Worm (Caenorhabditis elegans) whole organism, mixed stage, embryonic: ENCODE data around the gene flwr-1.
A peak's percentile ranks its signal among the peaks of the same experiment; 100 is the strongest.

ENCODE experiments used
- M03D4.4 ChIP-seq: sonication (generic microtip); optimal IDR thresholded peaks from 2 replicates; lab custom pipeline; 2017; ENCODE audit warnings: mild to moderate bottlenecking, missing genetic modification characterization, missing compliant biosample characterization
- bed-3 ChIP-seq: fragments of 200-800 bp; sonication (Bioruptor generic); optimal IDR thresholded peaks from 3 replicates; lab custom pipeline; 2018; ENCODE audit warnings: mild to moderate bottlenecking, missing genetic modification characterization, moderate library complexity, missing compliant biosample characterization
- blmp-1 ChIP-seq: fragments of 150-350 bp; optimal IDR thresholded peaks from 2 replicates; lab custom pipeline; 2014; ENCODE audit warnings: missing biosample characterization, missing genetic modification characterization
- ceh-39 ChIP-seq: fragments of 150-350 bp; optimal IDR thresholded peaks from 2 replicates; lab custom pipeline; 2014; ENCODE audit warnings: missing biosample characterization, missing genetic modification characterization
- ceh-83 ChIP-seq: fragments of 200-800 bp; sonication (Bioruptor generic); optimal IDR thresholded peaks from 2 replicates; lab custom pipeline; 2018; ENCODE audit warnings: mild to moderate bottlenecking, missing genetic modification characterization, missing compliant biosample characterization
- ces-1 ChIP-seq: fragments of 150-350 bp; optimal IDR thresholded peaks from 2 replicates; lab custom pipeline; 2014; ENCODE audit warnings: missing biosample characterization, missing genetic modification reagents, missing genetic modification characterization
- cnd-1 ChIP-seq: fragments of 200-800 bp; sonication (Bioruptor generic); optimal IDR thresholded peaks from 2 replicates; lab custom pipeline; 2018; ENCODE audit warnings: mild to moderate bottlenecking, missing genetic modification characterization, missing compliant biosample characterization
- drap-1 ChIP-seq: fragments of 200-800 bp; sonication (Bioruptor generic); optimal IDR thresholded peaks from 3 replicates; lab custom pipeline; 2018; ENCODE audit warnings: mild to moderate bottlenecking, missing genetic modification characterization, missing compliant biosample characterization
- elt-1 ChIP-seq: sonication (generic microtip); optimal IDR thresholded peaks from 2 replicates; lab custom pipeline; 2017; ENCODE audit warnings: missing genetic modification characterization, mild to moderate bottlenecking, missing compliant biosample characterization, antibody characterized with exemption, moderate library complexity, borderline replicate concordance; ENCODE audit not compliant: insufficient read depth
- elt-3 ChIP-seq: fragments of 150-350 bp; optimal IDR thresholded peaks from 2 replicates; lab custom pipeline; 2014; ENCODE audit warnings: missing biosample characterization, missing genetic modification characterization
- flh-1 ChIP-seq: fragments of 200-800 bp; sonication (Bioruptor generic); optimal IDR thresholded peaks from 2 replicates; lab custom pipeline; 2018; ENCODE audit warnings: mild to moderate bottlenecking, missing genetic modification characterization, moderate library complexity, missing compliant biosample characterization
- ham-2 ChIP-seq: fragments of 200-800 bp; sonication (Bioruptor generic); optimal IDR thresholded peaks from 2 replicates; lab custom pipeline; 2018; ENCODE audit warnings: mild to moderate bottlenecking, missing genetic modification characterization, missing compliant biosample characterization
- hlh-1 ChIP-seq: fragments of 150-350 bp; optimal IDR thresholded peaks from 2 replicates; lab custom pipeline; 2014; ENCODE audit warnings: missing biosample characterization, missing genetic modification reagents, missing genetic modification characterization
- lin-13 ChIP-seq: fragments of 150-350 bp; optimal IDR thresholded peaks from 2 replicates; lab custom pipeline; 2014; ENCODE audit warnings: missing biosample characterization, missing genetic modification characterization
- lin-32 ChIP-seq: fragments of 200-800 bp; sonication (Bioruptor generic); optimal IDR thresholded peaks from 2 replicates; lab custom pipeline; 2018; ENCODE audit warnings: mild to moderate bottlenecking, missing genetic modification characterization, missing compliant biosample characterization
- lsy-2 ChIP-seq: fragments of 150-350 bp; optimal IDR thresholded peaks from 2 replicates; lab custom pipeline; 2014; ENCODE audit warnings: missing biosample characterization, missing genetic modification characterization
- mab-5 ChIP-seq: fragments of 150-350 bp; optimal IDR thresholded peaks from 2 replicates; lab custom pipeline; 2014; ENCODE audit warnings: missing biosample characterization, missing genetic modification characterization
- mep-1 ChIP-seq: fragments of 150-350 bp; optimal IDR thresholded peaks from 2 replicates; lab custom pipeline; 2017; ENCODE audit warnings: missing biosample characterization, missing genetic modification reagents, missing genetic modification characterization, inconsistent platforms
- mls-2 ChIP-seq: sonication (generic microtip); optimal IDR thresholded peaks from 2 replicates; lab custom pipeline; 2016; ENCODE audit warnings: mild to moderate bottlenecking, missing genetic modification characterization, moderate library complexity, missing compliant biosample characterization
- nhr-12 ChIP-seq: fragments of 150-350 bp; optimal IDR thresholded peaks from 2 replicates; lab custom pipeline; 2014; ENCODE audit warnings: missing biosample characterization, missing genetic modification characterization
- nhr-2 ChIP-seq: fragments of 150-350 bp; optimal IDR thresholded peaks from 2 replicates; lab custom pipeline; 2014; ENCODE audit warnings: missing biosample characterization, missing genetic modification characterization
- nhr-237 ChIP-seq: fragments of 150-350 bp; optimal IDR thresholded peaks from 2 replicates; lab custom pipeline; 2014; ENCODE audit warnings: missing biosample characterization, missing genetic modification characterization
- nhr-76 ChIP-seq: sonication (generic microtip); optimal IDR thresholded peaks from 2 replicates; lab custom pipeline; 2017; ENCODE audit warnings: missing biosample characterization, missing genetic modification characterization
- pha-4 ChIP-seq: fragments of 150-350 bp; optimal IDR thresholded peaks from 2 replicates; lab custom pipeline; 2018; ENCODE audit warnings: missing biosample characterization, missing genetic modification reagents, missing genetic modification characterization
- sem-2 ChIP-seq: fragments of 200-800 bp; sonication (Bioruptor generic); optimal IDR thresholded peaks from 2 replicates; lab custom pipeline; 2018; ENCODE audit warnings: mild to moderate bottlenecking, missing genetic modification characterization, missing compliant biosample characterization
- snpc-4 ChIP-seq: fragments of 150-350 bp; optimal IDR thresholded peaks from 2 replicates; lab custom pipeline; 2014; ENCODE audit warnings: missing biosample characterization, missing genetic modification characterization
- sptf-1 ChIP-seq: sonication (generic microtip); optimal IDR thresholded peaks from 2 replicates; lab custom pipeline; 2017; ENCODE audit warnings: mild to moderate bottlenecking, missing genetic modification characterization, moderate library complexity, missing compliant biosample characterization
- tbx-8 ChIP-seq: fragments of 200-800 bp; sonication (Bioruptor generic); optimal IDR thresholded peaks from 2 replicates; lab custom pipeline; 2018; ENCODE audit warnings: mild to moderate bottlenecking, missing genetic modification characterization, moderate library complexity, missing compliant biosample characterization
- unc-39 ChIP-seq: fragments of 150-350 bp; optimal IDR thresholded peaks from 2 replicates; lab custom pipeline; 2014; ENCODE audit warnings: missing biosample characterization, missing genetic modification characterization
- unc-62 ChIP-seq: fragments of 150-350 bp; optimal IDR thresholded peaks from 2 replicates; lab custom pipeline; 2014; ENCODE audit warnings: missing biosample characterization, missing genetic modification reagents, missing genetic modification characterization
- zip-8 ChIP-seq: fragments of 150-350 bp; optimal IDR thresholded peaks from 2 replicates; lab custom pipeline; 2014; ENCODE audit warnings: missing biosample characterization, missing genetic modification characterization
- ztf-11 ChIP-seq: fragments of 150-350 bp; optimal IDR thresholded peaks from 2 replicates; lab custom pipeline; 2014; ENCODE audit warnings: missing biosample characterization, missing genetic modification characterization

flwr-1 gene

DNA sequence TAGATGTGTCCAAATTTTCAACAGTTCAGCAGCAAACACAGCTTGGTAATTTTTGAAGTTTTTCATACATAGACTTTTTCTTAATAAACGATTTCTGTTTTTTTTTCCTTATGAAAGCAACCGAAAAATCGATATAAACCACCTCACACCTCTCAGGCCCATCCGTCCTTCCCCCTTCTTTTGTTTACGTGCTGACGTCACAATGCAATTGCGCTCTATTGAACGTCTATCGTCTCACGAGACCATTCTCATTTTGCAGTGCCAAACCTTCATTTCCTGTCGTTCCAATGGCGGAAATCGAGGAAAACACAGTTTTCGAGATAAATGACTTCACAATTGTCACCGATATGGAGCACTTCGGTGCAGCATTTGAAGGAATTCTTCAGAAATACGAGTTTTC, 13.2 kb upstream of the flwr-1 start, which contains the start of gene rbg-1:
Gene rbg-1 (plus strand): TSS at position 260 of the 400 bp plus-strand sequence.
- peak; percentile 92 for TF ChIP-seq pha-4 (tag; lab: Kevin White, UChicago)
- no peak for TF ChIP-seq elt-3
- peak; percentile 64 for TF ChIP-seq sptf-1 (tag; lab: Kevin White, UChicago)
- no peak for TF ChIP-seq sem-2 (GFP tag; lab: Kevin White, UChicago)
- peak; percentile 63 for TF ChIP-seq ceh-39 (tag; lab: Kevin White, UChicago)
- TF ChIP-seq unc-39 (tag; lab: Kevin White, UChicago): no peak
- peak; percentile 53 for TF ChIP-seq ces-1 (GFP tag; lab: Kevin White, UChicago)
- TF ChIP-seq nhr-237: no peak
- TF ChIP-seq nhr-12 (tag; lab: Kevin White, UChicago): no peak
- TF ChIP-seq mab-5 (tag; lab: Kevin White, UChicago): no peak
- TF ChIP-seq ztf-11 (tag; lab: Kevin White, UChicago): no peak
- no peak for TF ChIP-seq mls-2 (tag; lab: Kevin White, UChicago)
- TF ChIP-seq lsy-2 (tag; lab: Kevin White, UChicago): peak; percentile 41
- TF ChIP-seq elt-1 (tag; lab: Kevin White, UChicago): no peak
- TF ChIP-seq flh-1 (GFP tag; lab: Kevin White, UChicago): no peak
- TF ChIP-seq lin-13 (tag; lab: Kevin White, UChicago): peak; percentile 74
- no peak for TF ChIP-seq zip-8 (tag; lab: Kevin White, UChicago)
- no peak for TF ChIP-seq nhr-2 (tag; lab: Kevin White, UChicago)
- TF ChIP-seq mep-1 (tag; lab: Kevin White, UChicago): peak; percentile 75
- TF ChIP-seq blmp-1 (tag; lab: Kevin White, UChicago): no peak
- TF ChIP-seq nhr-76 (tag; lab: Kevin White, UChicago): no peak
- no peak for TF ChIP-seq lin-32 (GFP tag; lab: Kevin White, UChicago)
- no peak for TF ChIP-seq ham-2 (GFP tag; lab: Kevin White, UChicago)
- TF ChIP-seq, all 35 proteins: peak for 7

ce11 chrX:14982525-14982924, 12.5 kb upstream of the flwr-1 start, which contains the start of gene plp-2:
TSS of gene plp-2 (minus strand) at chrX:14982804.
- TF ChIP-seq lin-32 (GFP tag; lab: Kevin White, UChicago) (no peak), elt-1 (tag; lab: Kevin White, UChicago) (no peak), snpc-4 (tag; lab: Kevin White, UChicago) (no peak), sptf-1 (tag; lab: Kevin White, UChicago) (no peak), ces-1 (GFP tag; lab: Kevin White, UChicago) (no peak), unc-39 (tag; lab: Kevin White, UChicago) (no peak), mab-5 (tag; lab: Kevin White, UChicago) (no peak), sem-2 (GFP tag; lab: Kevin White, UChicago) (no peak), ceh-83 (no peak), drap-1 (GFP tag; lab: Kevin White, UChicago) (no peak), unc-62 (GFP tag; lab: Kevin White, UChicago) (no peak), mep-1 (tag; lab: Kevin White, UChicago) (no peak), tbx-8 (GFP tag; lab: Kevin White, UChicago) (no peak), M03D4.4 (tag; lab: Kevin White, UChicago) (no peak), nhr-12 (tag; lab: Kevin White, UChicago) (no peak), zip-8 (tag; lab: Kevin White, UChicago) (no peak), elt-3 (no peak), blmp-1 (tag; lab: Kevin White, UChicago) (no peak), mls-2 (tag; lab: Kevin White, UChicago) (no peak), bed-3 (GFP tag; lab: Kevin White, UChicago) (no peak)

DNA sequence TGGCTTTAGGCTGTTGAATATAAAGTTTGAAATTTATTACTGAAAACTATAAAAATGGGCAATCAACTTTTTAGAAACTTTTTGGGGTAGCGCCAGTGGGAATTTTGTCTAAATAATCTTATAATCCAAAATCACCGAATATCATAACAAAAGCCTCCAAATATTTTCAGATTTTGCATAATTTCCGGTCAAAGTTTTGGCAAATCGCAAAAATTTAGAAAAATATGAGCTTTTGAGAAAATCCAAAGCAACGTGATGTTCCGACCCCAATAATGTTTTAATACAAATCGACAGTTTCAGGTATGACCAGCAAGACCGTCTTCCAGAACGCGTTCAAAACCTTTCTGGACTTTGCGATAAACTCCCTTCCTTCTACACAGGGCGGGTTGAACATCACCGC, 9.3 kb upstream of the flwr-1 start, which contains the start of gene emre-1:
Gene emre-1 (plus strand): TSS at position 301 of the 400 bp plus-strand sequence.
- TF ChIP-seq ztf-11 (tag; lab: Kevin White, UChicago) (no peak), zip-8 (tag; lab: Kevin White, UChicago) (no peak), pha-4 (tag; lab: Kevin White, UChicago) (no peak), mep-1 (tag; lab: Kevin White, UChicago) (no peak), ceh-83 (no peak), cnd-1 (no peak), unc-39 (tag; lab: Kevin White, UChicago) (no peak), nhr-2 (tag; lab: Kevin White, UChicago) (no peak), elt-3 (no peak), nhr-12 (tag; lab: Kevin White, UChicago) (no peak), hlh-1 (tag; lab: Kevin White, UChicago) (no peak), ham-2 (GFP tag; lab: Kevin White, UChicago) (no peak), ces-1 (GFP tag; lab: Kevin White, UChicago) (no peak)
